Fruit fly (Drosophila melanogaster) whole organism, embryonic: Measurements from ENCODE around the gene Best2.
A peak's percentile ranks its signal among the peaks of the same experiment; 100 is the strongest.

ENCODE experiments used
- BEAF-32 ChIP-seq: fragments of 200-800 bp; sonication (Bioruptor generic); optimal IDR thresholded peaks from 3 replicates; lab custom pipeline; 2017; ENCODE audit warnings: missing biosample characterization, missing genetic modification characterization, mild to moderate bottlenecking, moderate library complexity, missing genetic modification reagents
- C15 ChIP-seq: fragments of 200-800 bp; sonication (Bioruptor generic); IDR thresholded peaks from 3 replicates; pipeline ENCODE4 v1.3.6; 2022; ENCODE audit warnings: missing biosample characterization, missing genetic modification characterization
- CG10267 ChIP-seq: fragments of 200-800 bp; sonication (Bioruptor generic); optimal IDR thresholded peaks from 2 replicates; lab custom pipeline; 2018; ENCODE audit warnings: missing biosample characterization, mild to moderate bottlenecking, missing genetic modification characterization, moderate library complexity
- CG12219 ChIP-seq: fragments of 200-800 bp; sonication (Bioruptor generic); optimal IDR thresholded peaks from 3 replicates; lab custom pipeline; 2018; ENCODE audit warnings: missing biosample characterization, mild to moderate bottlenecking, missing genetic modification characterization
- CG14710 ChIP-seq: fragments of 200-800 bp; sonication (Bioruptor generic); optimal IDR thresholded peaks from 3 replicates; lab custom pipeline; 2019; ENCODE audit warnings: missing biosample characterization, mild to moderate bottlenecking, missing genetic modification characterization, moderate library complexity
- CG17829 ChIP-seq: fragments of 200-800 bp; optimal IDR thresholded peaks from 2 replicates; lab custom pipeline; 2019; ENCODE audit warnings: missing biosample characterization, mild to moderate bottlenecking, missing genetic modification characterization, moderate library complexity
- CG18476 ChIP-seq: fragments of 200-800 bp; sonication (Bioruptor generic); optimal IDR thresholded peaks from 2 replicates; lab custom pipeline; 2016; ENCODE audit warnings: missing biosample characterization, mild to moderate bottlenecking, missing genetic modification characterization
- CG2129 ChIP-seq: fragments of 200-800 bp; sonication (Bioruptor generic); IDR thresholded peaks from 2 replicates; pipeline ENCODE4 v1.3.6; 2022; ENCODE audit warnings: missing biosample characterization, missing genetic modification characterization; ENCODE audit not compliant: partially characterized antibody
- CG2875 ChIP-seq: fragments of 200-800 bp; sonication (Bioruptor generic); optimal IDR thresholded peaks from 2 replicates; lab custom pipeline; 2017; ENCODE audit warnings: missing biosample characterization, mild to moderate bottlenecking, missing genetic modification characterization, missing genetic modification reagents
- CG30431 ChIP-seq: fragments of 200-800 bp; sonication (Bioruptor generic); optimal IDR thresholded peaks from 2 replicates; lab custom pipeline; 2017; ENCODE audit warnings: missing biosample characterization, missing genetic modification characterization
- CG31388 ChIP-seq: fragments of 200-800 bp; sonication (Bioruptor generic); optimal IDR thresholded peaks from 2 replicates; lab custom pipeline; 2016; ENCODE audit warnings: missing biosample characterization, missing genetic modification characterization
- CG32767 ChIP-seq: fragments of 200-800 bp; sonication (Bioruptor generic); IDR thresholded peaks from 2 replicates; pipeline ENCODE4 v1.3.6; 2022; ENCODE audit warnings: missing biosample characterization, missing genetic modification characterization
- CG33213 ChIP-seq: fragments of 200-800 bp; sonication (Bioruptor generic); optimal IDR thresholded peaks from 3 replicates; lab custom pipeline; 2016; ENCODE audit warnings: missing biosample characterization, missing genetic modification characterization
- CG6175 ChIP-seq: fragments of 200-800 bp; sonication (Bioruptor generic); IDR thresholded peaks from 3 replicates; pipeline ENCODE4 v1.3.6; 2022; ENCODE audit warnings: missing biosample characterization, missing genetic modification characterization
- CG6272 ChIP-seq: fragments of 200-800 bp; sonication (Bioruptor generic); IDR thresholded peaks from 2 replicates; pipeline ENCODE4 v1.3.6; 2022; ENCODE audit warnings: missing biosample characterization, missing genetic modification characterization
- CG6689 ChIP-seq: fragments of 200-800 bp; sonication (Bioruptor generic); IDR thresholded peaks from 2 replicates; pipeline ENCODE4 v1.3.6; 2022; ENCODE audit warnings: missing biosample characterization, missing genetic modification characterization
- CG6765 ChIP-seq: fragments of 200-800 bp; sonication (Bioruptor generic); optimal IDR thresholded peaks from 3 replicates; lab custom pipeline; 2017; ENCODE audit warnings: missing biosample characterization, mild to moderate bottlenecking, missing genetic modification characterization
- CG7372 ChIP-seq: fragments of 200-800 bp; sonication (Bioruptor generic); IDR thresholded peaks from 2 replicates; pipeline ENCODE4 v1.3.6; 2022; ENCODE audit warnings: missing biosample characterization, missing genetic modification characterization
- CG9609 ChIP-seq: fragments of 200-800 bp; sonication (Bioruptor generic); optimal IDR thresholded peaks from 3 replicates; lab custom pipeline; 2016; ENCODE audit warnings: missing biosample characterization, missing genetic modification characterization
- Camta ChIP-seq: fragments of 200-800 bp; sonication (Bioruptor generic); optimal IDR thresholded peaks from 2 replicates; lab custom pipeline; 2016; ENCODE audit warnings: missing biosample characterization, missing genetic modification characterization
- Chrac-16 ChIP-seq: fragments of 200-800 bp; sonication (Bioruptor generic); optimal IDR thresholded peaks from 3 replicates; lab custom pipeline; 2016; ENCODE audit warnings: missing biosample characterization, missing genetic modification characterization
- HLHmδ ChIP-seq: fragments of 200-800 bp; sonication (Bioruptor generic); optimal IDR thresholded peaks from 2 replicates; lab custom pipeline; 2018; ENCODE audit warnings: missing biosample characterization, mild to moderate bottlenecking, missing genetic modification characterization, moderate library complexity
- HmgD ChIP-seq: fragments of 200-800 bp; sonication (Bioruptor generic); optimal IDR thresholded peaks from 3 replicates; lab custom pipeline; 2016; ENCODE audit warnings: missing biosample characterization, missing genetic modification characterization
- Hr3 ChIP-seq: fragments of 200-800 bp; sonication (Bioruptor generic); optimal IDR thresholded peaks from 3 replicates; lab custom pipeline; 2016; ENCODE audit warnings: missing biosample characterization, missing genetic modification characterization
- Mrtf ChIP-seq: fragments of 200-800 bp; sonication (Bioruptor generic); IDR thresholded peaks from 3 replicates; pipeline ENCODE4 v1.3.6; 2022; ENCODE audit warnings: missing biosample characterization, missing genetic modification characterization
- Nf-YC ChIP-seq: fragments of 200-800 bp; optimal IDR thresholded peaks from 3 replicates; lab custom pipeline; 2019; ENCODE audit warnings: missing biosample characterization, mild to moderate bottlenecking, missing genetic modification characterization, moderate library complexity
- Usf ChIP-seq: fragments of 200-800 bp; sonication (Bioruptor generic); optimal IDR thresholded peaks from 2 replicates; lab custom pipeline; 2017; ENCODE audit warnings: missing genotype, missing biosample characterization, missing genetic modification characterization
- ato ChIP-seq: fragments of 200-800 bp; sonication (Bioruptor generic); IDR thresholded peaks from 2 replicates; pipeline ENCODE4 v1.3.6; 2022; ENCODE audit warnings: missing biosample characterization, missing genetic modification characterization; ENCODE audit not compliant: partially characterized antibody
- br ChIP-seq: fragments of >200 bp; optimal IDR thresholded peaks from 2 replicates; lab custom pipeline; 2017
- cg ChIP-seq: fragments of 200-800 bp; sonication (Bioruptor generic); optimal IDR thresholded peaks from 3 replicates; lab custom pipeline; 2019; ENCODE audit warnings: missing biosample characterization, mild to moderate bottlenecking, missing genetic modification characterization, moderate library complexity
- dm ChIP-seq: fragments of 200-800 bp; sonication (Bioruptor generic); optimal IDR thresholded peaks from 3 replicates; lab custom pipeline; 2016; ENCODE audit warnings: missing biosample characterization, missing genetic modification characterization
- fu2 ChIP-seq: fragments of 200-800 bp; sonication (Bioruptor generic); optimal IDR thresholded peaks from 2 replicates; lab custom pipeline; 2016; ENCODE audit warnings: missing biosample characterization, missing genetic modification characterization
- gfzf ChIP-seq: fragments of 200-800 bp; sonication (Bioruptor generic); optimal IDR thresholded peaks from 2 replicates; lab custom pipeline; 2016; ENCODE audit warnings: missing biosample characterization, mild to moderate bottlenecking, missing genetic modification characterization, moderate library complexity
- grn ChIP-seq: fragments of 200-800 bp; sonication (Bioruptor generic); optimal IDR thresholded peaks from 3 replicates; lab custom pipeline; 2017; ENCODE audit warnings: missing biosample characterization, missing genetic modification characterization
- gt ChIP-seq: fragments of 200-800 bp; sonication (Bioruptor generic); IDR thresholded peaks from 2 replicates; pipeline ENCODE4 v1.3.6; 2022; ENCODE audit warnings: missing biosample characterization, missing genetic modification characterization
- lov ChIP-seq, 2 experiments: fragments of 200-800 bp in 1 of 2; fragments of >200 bp in 1 of 2; sonication (Bioruptor generic) in 1 of 2; IDR thresholded peaks in 1 of 2; optimal IDR thresholded peaks in 1 of 2; 2 replicates in 1 of 2; 3 replicates in 1 of 2; pipeline versions ENCODE4 v1.3.6 to Lab custom; 2017 to 2022; ENCODE audit warnings: missing biosample characterization in 1 of 2, missing genetic modification characterization in 1 of 2
- pfk ChIP-seq: fragments of 200-800 bp; sonication (Bioruptor generic); optimal IDR thresholded peaks from 2 replicates; lab custom pipeline; 2018; ENCODE audit warnings: missing biosample characterization, mild to moderate bottlenecking, missing genetic modification characterization, moderate library complexity
- ro ChIP-seq: fragments of 200-800 bp; sonication (Bioruptor generic); IDR thresholded peaks from 2 replicates; pipeline ENCODE4 v1.3.6; 2022; ENCODE audit warnings: missing biosample characterization, missing genetic modification characterization
- salm ChIP-seq: fragments of 200-800 bp; sonication (Bioruptor generic); optimal IDR thresholded peaks from 2 replicates; lab custom pipeline; 2018; ENCODE audit warnings: missing biosample characterization, mild to moderate bottlenecking, missing genetic modification characterization
- scrt ChIP-seq: fragments of 200-800 bp; sonication (Bioruptor generic); optimal IDR thresholded peaks from 2 replicates; lab custom pipeline; 2018; ENCODE audit warnings: missing biosample characterization, mild to moderate bottlenecking, missing genetic modification characterization, moderate library complexity
- sim ChIP-seq: fragments of 200-800 bp; sonication (Bioruptor generic); IDR thresholded peaks from 2 replicates; pipeline ENCODE4 v1.3.6; 2022; ENCODE audit warnings: missing biosample characterization, missing genetic modification characterization
- sisA ChIP-seq: fragments of 200-800 bp; sonication (Bioruptor generic); IDR thresholded peaks from 2 replicates; pipeline ENCODE4 v1.3.6; 2022; ENCODE audit warnings: missing biosample characterization, missing genetic modification characterization
- slou ChIP-seq: fragments of 200-800 bp; sonication (Bioruptor generic); optimal IDR thresholded peaks from 3 replicates; lab custom pipeline; 2016; ENCODE audit warnings: missing biosample characterization, missing genetic modification characterization
- sr ChIP-seq: fragments of 200-800 bp; sonication (Bioruptor generic); IDR thresholded peaks from 3 replicates; pipeline ENCODE4 v1.3.6; 2022; ENCODE audit warnings: missing biosample characterization, missing genetic modification characterization
- sug ChIP-seq: fragments of 200-800 bp; optimal IDR thresholded peaks from 2 replicates; lab custom pipeline; 2019; ENCODE audit warnings: missing biosample characterization, mild to moderate bottlenecking, missing genetic modification characterization, moderate library complexity
- tll ChIP-seq, 2 experiments: fragments of 200-800 bp in 1 of 2; fragments of >200 bp in 1 of 2; sonication (Bioruptor generic) in 1 of 2; optimal IDR thresholded peaks; 2 replicates each; lab custom pipeline; 2017 to 2019; ENCODE audit warnings: missing biosample characterization in 2 of 2, missing genetic modification characterization in 2 of 2, mild to moderate bottlenecking in 1 of 2, moderate library complexity in 1 of 2
- trem ChIP-seq: fragments of 200-800 bp; optimal IDR thresholded peaks from 3 replicates; lab custom pipeline; 2019; ENCODE audit warnings: missing biosample characterization, mild to moderate bottlenecking, missing genetic modification characterization, moderate library complexity
- zen2 ChIP-seq: fragments of 200-800 bp; sonication (Bioruptor generic); IDR thresholded peaks from 3 replicates; pipeline ENCODE4 v1.3.6; 2022; ENCODE audit warnings: missing biosample characterization, missing genetic modification characterization; ENCODE audit not compliant: partially characterized antibody
- zfh1 ChIP-seq: fragments of 200-800 bp; sonication (Bioruptor generic); IDR thresholded peaks from 3 replicates; pipeline ENCODE4 v1.3.6; 2022; ENCODE audit warnings: missing biosample characterization, missing genetic modification characterization

The Best2 gene

DNA sequence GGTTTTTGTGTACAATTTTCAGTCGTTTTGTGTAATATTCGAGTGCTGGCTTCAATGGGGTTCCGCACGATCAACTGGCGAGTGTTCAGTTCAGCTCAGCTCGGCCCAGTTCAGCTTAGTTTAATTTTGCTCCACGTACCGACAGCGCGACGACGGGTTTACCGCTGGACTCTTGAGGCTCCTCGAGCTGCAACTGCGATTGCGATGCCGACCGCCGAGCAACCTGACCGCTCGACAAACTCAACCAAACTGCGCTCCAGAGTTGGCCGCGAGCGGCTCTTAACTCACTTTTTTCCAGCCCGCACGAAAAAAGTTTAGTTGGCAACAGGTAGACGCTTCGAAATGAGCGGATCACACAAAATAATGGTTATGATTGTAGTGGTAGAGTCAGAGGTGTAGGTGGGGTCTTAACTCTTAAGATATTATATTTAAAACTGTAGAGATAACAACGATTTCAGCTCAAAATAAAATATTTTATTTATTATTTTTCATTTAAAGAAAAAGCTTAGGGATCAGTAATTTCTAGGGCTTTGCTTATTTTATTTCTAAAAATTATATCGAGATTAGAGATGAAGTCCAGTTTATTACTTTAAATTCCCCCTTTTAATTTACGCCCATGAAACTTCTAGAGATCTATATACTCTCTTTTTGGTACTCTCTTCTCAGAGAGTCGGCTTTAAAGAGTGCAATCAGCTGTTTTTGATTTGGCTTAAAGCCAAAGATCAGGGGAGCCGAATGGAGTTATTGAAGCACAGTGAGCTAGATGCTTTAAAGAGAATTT is at the start of gene Best2 (continued):
- TF ChIP-seq sisA = peak; percentile 93
- peak; percentile 88 for TF ChIP-seq Mrtf (GFP tag; lab: Robert Waterston, UW)
- peak; percentile 77 for TF ChIP-seq slou
- peak; percentile 74 for TF ChIP-seq CG6175 (GFP tag; lab: Robert Waterston, UW)
- TF ChIP-seq CG14710 = peak; percentile 81
- peak; percentile 88 for TF ChIP-seq zfh1 (GFP tag; lab: Robert Waterston, UW)
- TF ChIP-seq CG33213 (GFP tag; lab: Kevin White, UChicago) = peak; percentile 63
- no peak for TF ChIP-seq pfk (GFP tag; lab: Kevin White, UChicago)
- TF ChIP-seq C15 (GFP tag; lab: Robert Waterston, UW) = peak; percentile 84
- peak; percentile 84 for TF ChIP-seq CG10267 (tag; lab: Kevin White, UChicago)
- peak; percentile 82 for TF ChIP-seq Hr3 (GFP tag; lab: Kevin White, UChicago)
- peak; percentile 93 for TF ChIP-seq CG7372 (GFP tag; lab: Robert Waterston, UW)
- peak; percentile 39 for TF ChIP-seq CG31388 (GFP tag; lab: Kevin White, UChicago)
- peak; percentile 62 for TF ChIP-seq salm (tag; lab: Kevin White, UChicago)
- peak; percentile 80 for TF ChIP-seq scrt (GFP tag; lab: Kevin White, UChicago)
- TF ChIP-seq CG2129 = no peak
- TF ChIP-seq CG18476 = peak; percentile 76
- TF ChIP-seq CG12219 (GFP tag; lab: Kevin White, UChicago) = peak; percentile 58
- TF ChIP-seq tll (GFP tag; optimal IDR thresholded peaks at IDR 0.05; lab: Kevin White, UChicago) = peak in 1 of 2 experiments; percentile 28
- peak; percentile 36 for TF ChIP-seq dm (GFP tag; lab: Kevin White, UChicago)
- TF ChIP-seq lov (optimal IDR thresholded peaks at IDR 0.05; lab: Kevin White, UChicago) = no peak
- TF ChIP-seq lov (GFP tag; IDR thresholded peaks at IDR 0.05; lab: Robert Waterston, UW) = 0 out of 3 replicates have a peak, but pooled peaks have one; percentile 60
- TF ChIP-seq Nf-YC (tag; lab: Kevin White, UChicago) = peak; percentile 88
- TF ChIP-seq Usf (GFP tag; lab: Kevin White, UChicago) = peak; percentile 75
- TF ChIP-seq cg (GFP tag; lab: Kevin White, UChicago) = peak; percentile 69
- no peak for TF ChIP-seq ato
- peak; percentile 56 for TF ChIP-seq trem
- peak; percentile 62 for TF ChIP-seq fu2
- no peak for TF ChIP-seq br (lab: Kevin White, UChicago)
- no peak for TF ChIP-seq HLHmδ
- no peak for TF ChIP-seq zen2
- TF ChIP-seq CG6272 = peak; percentile 94
- peak; percentile 90 for TF ChIP-seq CG17829 (tag; lab: Kevin White, UChicago)
- no peak for TF ChIP-seq gfzf (GFP tag; lab: Kevin White, UChicago)
- TF ChIP-seq sr = no peak
- peak; percentile 86 for TF ChIP-seq sim (GFP tag; lab: Robert Waterston, UW)
- TF ChIP-seq CG2875 = peak; percentile 68
- peak; percentile 91 for TF ChIP-seq CG6689 (GFP tag; lab: Robert Waterston, UW)
- peak; percentile 88 for TF ChIP-seq CG32767 (GFP tag; lab: Robert Waterston, UW)
- TF ChIP-seq gt = peak; percentile 76
- TF ChIP-seq BEAF-32 = no peak
- peak; percentile 54 for TF ChIP-seq CG30431
- TF ChIP-seq grn = no peak
- TF ChIP-seq Chrac-16 (GFP tag; lab: Kevin White, UChicago) = peak; percentile 83
- TF ChIP-seq Camta = peak; percentile 63
- peak; percentile 77 for TF ChIP-seq CG9609 (GFP tag; lab: Kevin White, UChicago)
- TF ChIP-seq HmgD = no peak
- TF ChIP-seq CG6765 (GFP tag; lab: Kevin White, UChicago) = peak; percentile 81
- peak; percentile 91 for TF ChIP-seq sug (tag; lab: Kevin White, UChicago)
- peak; percentile 78 for TF ChIP-seq ro
